Fruit fly (Drosophila melanogaster) whole organism, prepupa: ENCODE data around the gene CG9107.

ENCODE experiments used
- CG6276 ChIP-seq: fragments of 200-800 bp; sonication (Bioruptor generic); optimal IDR thresholded peaks from 2 replicates; lab custom pipeline; 2017; ENCODE audit warnings: missing biosample characterization, mild to moderate bottlenecking, missing genetic modification characterization
- acj6 ChIP-seq: fragments of 200-800 bp; sonication (Bioruptor generic); optimal IDR thresholded peaks from 3 replicates; lab custom pipeline; 2016; ENCODE audit warnings: missing biosample characterization, missing genetic modification characterization
- fkh ChIP-seq: fragments of 200-800 bp; sonication (Bioruptor generic); optimal IDR thresholded peaks from 3 replicates; lab custom pipeline; 2017; ENCODE audit warnings: missing biosample characterization, mild to moderate bottlenecking, missing genetic modification characterization, moderate library complexity
- salr ChIP-seq, 2 experiments: fragments of 200-800 bp; sonication (Bioruptor generic); optimal IDR thresholded peaks; 3 replicates each; lab custom pipeline; 2016 to 2018; ENCODE audit warnings: missing biosample characterization in 2 of 2, missing genetic modification characterization in 2 of 2, mild to moderate bottlenecking in 1 of 2

- TF ChIP-seq salr (GFP tag; optimal IDR thresholded peaks at IDR 0.05; lab: Kevin White, UChicago): no peak
- no peak for TF ChIP-seq acj6 (GFP tag; lab: Kevin White, UChicago)
- no peak for TF ChIP-seq CG6276 (GFP tag; lab: Kevin White, UChicago)
- no peak for TF ChIP-seq fkh (GFP tag; lab: Kevin White, UChicago)
Observed at dm6 chr2L:6053874-6054469, 29.6 kb upstream of the CG9107 start, which contains the start of gene CG13995.
